Fruit fly (Drosophila melanogaster) whole organism, wandering third instar larva: ENCODE data around the gene CG14443.
A peak's percentile ranks its signal among the peaks of the same experiment; 100 is the strongest.

Experiments
- Abd-B ChIP-seq: fragments of >200 bp; optimal IDR thresholded peaks from 2 replicates; lab custom pipeline; 2017; ENCODE audit warnings: missing biosample characterization, missing genetic modification characterization
- CG32264 ChIP-seq: fragments of 200-800 bp; sonication (Bioruptor generic); optimal IDR thresholded peaks from 2 replicates; lab custom pipeline; 2016; ENCODE audit warnings: missing biosample characterization, missing genetic modification characterization
- Dfd ChIP-seq: fragments of >200 bp; optimal IDR thresholded peaks from 2 replicates; lab custom pipeline; 2017; ENCODE audit warnings: missing biosample characterization, missing genetic modification characterization
- Dif ChIP-seq: fragments of 200-275, 200-300 bp; sonication (Bioruptor generic); optimal IDR thresholded peaks from 2 replicates; lab custom pipeline; 2018; ENCODE audit warnings: missing biosample characterization, missing genetic modification characterization; ENCODE audit not compliant: partially characterized antibody
- HLH106 ChIP-seq: fragments of 200-800 bp; optimal IDR thresholded peaks from 3 replicates; lab custom pipeline; 2019; ENCODE audit warnings: missing biosample characterization, mild to moderate bottlenecking, missing genetic modification characterization, moderate library complexity
- Hnf4 ChIP-seq: fragments of 200-800 bp; sonication (Bioruptor generic); optimal IDR thresholded peaks from 2 replicates; lab custom pipeline; 2016; ENCODE audit warnings: missing biosample characterization, mild to moderate bottlenecking, missing genetic modification characterization
- Hr78 ChIP-seq: fragments of >200 bp; optimal IDR thresholded peaks from 2 replicates; lab custom pipeline; 2017; ENCODE audit warnings: missing biosample characterization, missing genetic modification characterization
- Hr83 ChIP-seq: fragments of 200-300 bp; sonication (Bioruptor generic); optimal IDR thresholded peaks from 2 replicates; lab custom pipeline; 2016; ENCODE audit warnings: missing biosample characterization, mild to moderate bottlenecking, missing genetic modification characterization, moderate library complexity; ENCODE audit not compliant: poor library complexity, severe bottlenecking
- Jra ChIP-seq: sonication (Bioruptor generic); optimal IDR thresholded peaks from 2 replicates; lab custom pipeline; 2016; ENCODE audit warnings: missing biosample characterization, missing genetic modification characterization
- Myc ChIP-seq: fragments of >200 bp; optimal IDR thresholded peaks from 2 replicates; lab custom pipeline; 2017
- N ChIP-seq: fragments of >200 bp; optimal IDR thresholded peaks from 2 replicates; lab custom pipeline; 2018; ENCODE audit warnings: missing biosample characterization, missing external identifiers, missing genetic modification characterization
- OdsH ChIP-seq: fragments of 200-800 bp; sonication (Bioruptor generic); optimal IDR thresholded peaks from 2 replicates; lab custom pipeline; 2016; ENCODE audit warnings: missing biosample characterization, mild to moderate bottlenecking, missing genetic modification characterization
- Rel ChIP-seq, 2 experiments: fragments of 200-800 bp; sonication (Bioruptor generic) in 1 of 2; optimal IDR thresholded peaks; 2 replicates in 1 of 2; 3 replicates in 1 of 2; lab custom pipeline; 2016 to 2019; ENCODE audit warnings: mild to moderate bottlenecking in 2 of 2, missing biosample characterization in 2 of 2, missing genetic modification characterization in 2 of 2, moderate library complexity in 1 of 2
- Sp1 ChIP-seq: fragments of 200-800 bp; sonication (Bioruptor generic); optimal IDR thresholded peaks from 3 replicates; lab custom pipeline; 2019; ENCODE audit warnings: missing biosample characterization, mild to moderate bottlenecking, missing genetic modification characterization, moderate library complexity
- Vsx2 ChIP-seq: fragments of 200-300, 225-300 bp; sonication (Bioruptor generic); optimal IDR thresholded peaks from 2 replicates; lab custom pipeline; 2018; ENCODE audit warnings: missing biosample characterization, missing genetic modification characterization; ENCODE audit not compliant: partially characterized antibody
- br ChIP-seq: fragments of 200-800 bp; sonication (Bioruptor generic); optimal IDR thresholded peaks from 2 replicates; lab custom pipeline; 2016; ENCODE audit warnings: missing biosample characterization, missing genetic modification characterization
- dl ChIP-seq, 2 experiments: fragments of 175-275, 200-275 bp in 1 of 2; fragments of 200-275 bp in 1 of 2; sonication (Bioruptor generic); optimal IDR thresholded peaks; lab custom pipeline; 2018; ENCODE audit warnings: mild to moderate bottlenecking in 2 of 2, missing biosample characterization in 2 of 2, missing genetic modification characterization in 2 of 2, moderate library complexity in 2 of 2; ENCODE audit not compliant: partially characterized antibody in 2 of 2, insufficient read depth in 1 of 2
- dmrt93B ChIP-seq: fragments of 200-800 bp; sonication (Bioruptor generic); optimal IDR thresholded peaks from 2 replicates; lab custom pipeline; 2018; ENCODE audit warnings: missing biosample characterization, mild to moderate bottlenecking, missing genetic modification characterization
- dsf ChIP-seq: sonication (Bioruptor generic); optimal IDR thresholded peaks from 2 replicates; lab custom pipeline; 2016; ENCODE audit warnings: missing biosample characterization, missing genetic modification characterization, borderline replicate concordance
- ey ChIP-seq: fragments of 200-800 bp; sonication (Bioruptor generic); optimal IDR thresholded peaks from 2 replicates; lab custom pipeline; 2016; ENCODE audit warnings: missing biosample characterization, missing genetic modification characterization
- foxo ChIP-seq, 2 experiments: fragments of 200-800 bp; sonication (Bioruptor generic); optimal IDR thresholded peaks; 2 replicates in 1 of 2; 3 replicates in 1 of 2; lab custom pipeline; 2016 to 2017; ENCODE audit warnings: missing biosample characterization in 2 of 2, missing genetic modification characterization in 2 of 2
- fru ChIP-seq: fragments of 200-800 bp; sonication (Bioruptor generic); optimal IDR thresholded peaks from 3 replicates; lab custom pipeline; 2016; ENCODE audit warnings: missing biosample characterization, mild to moderate bottlenecking, missing genetic modification characterization
- h ChIP-seq: fragments of 200-800 bp; sonication (Bioruptor generic); optimal IDR thresholded peaks from 3 replicates; lab custom pipeline; 2016; ENCODE audit warnings: missing biosample characterization, mild to moderate bottlenecking, missing genetic modification characterization
- jim ChIP-seq: fragments of 175-275, 200-325 bp; sonication (Bioruptor generic); optimal IDR thresholded peaks from 2 replicates; lab custom pipeline; 2016; ENCODE audit warnings: missing biosample characterization, mild to moderate bottlenecking, missing genetic modification characterization
- lola ChIP-seq: fragments of >200 bp; optimal IDR thresholded peaks from 2 replicates; lab custom pipeline; 2017; ENCODE audit warnings: missing biosample characterization, missing genetic modification characterization
- psq ChIP-seq: fragments of 200-800 bp; sonication (Bioruptor generic); optimal IDR thresholded peaks from 3 replicates; lab custom pipeline; 2017; ENCODE audit warnings: missing biosample characterization, mild to moderate bottlenecking, missing genetic modification characterization, moderate library complexity
- rgr ChIP-seq: fragments of 200-800 bp; sonication (Bioruptor generic); optimal IDR thresholded peaks from 3 replicates; lab custom pipeline; 2016; ENCODE audit warnings: missing biosample characterization, mild to moderate bottlenecking, missing genetic modification characterization
- sv ChIP-seq: fragments of 200-800 bp; sonication (Bioruptor generic); optimal IDR thresholded peaks from 3 replicates; lab custom pipeline; 2016; ENCODE audit warnings: missing biosample characterization, missing genetic modification characterization
- tai ChIP-seq: sonication (Bioruptor generic); optimal IDR thresholded peaks from 2 replicates; lab custom pipeline; 2016; ENCODE audit warnings: missing biosample characterization, missing genetic modification characterization
- usp ChIP-seq: fragments of >200 bp; optimal IDR thresholded peaks from 2 replicates; lab custom pipeline; 2017; ENCODE audit warnings: missing biosample characterization, missing genetic modification characterization

CG14443 gene

DNA sequence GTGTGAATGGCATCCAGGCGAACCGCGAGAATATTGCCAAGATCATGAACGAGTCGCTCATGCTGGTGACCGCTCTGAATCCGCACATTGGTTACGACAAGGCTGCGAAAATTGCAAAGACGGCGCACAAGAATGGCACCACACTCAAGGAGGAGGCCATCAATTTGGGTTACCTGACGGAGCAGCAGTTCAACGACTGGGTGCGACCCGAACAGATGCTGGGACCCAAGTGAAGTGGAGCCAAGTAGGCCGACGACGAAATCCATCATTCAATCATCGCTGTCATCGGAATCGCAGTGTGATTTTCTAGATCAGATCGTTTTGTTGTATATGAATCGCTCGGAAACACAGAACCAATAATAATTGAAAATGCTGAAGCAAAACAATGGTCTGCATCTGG is 47.7 kb downstream of the CG14443 start, which contains the start of gene Fum2:
Fum2 (plus strand) TSS at position 301 of the 400 bp plus-strand sequence.
- TF ChIP-seq CG32264, result no peak
- no peak for TF ChIP-seq foxo (GFP tag; optimal IDR thresholded peaks at IDR 0.05; lab: Kevin White, UChicago)
- TF ChIP-seq br, result no peak
- TF ChIP-seq rgr (GFP tag; lab: Kevin White, UChicago), result no peak
- no peak for TF ChIP-seq Hnf4 (GFP tag; lab: Kevin White, UChicago)
- no peak for TF ChIP-seq Sp1 (GFP tag; lab: Kevin White, UChicago)
- no peak for TF ChIP-seq psq
- TF ChIP-seq Rel (GFP tag; optimal IDR thresholded peaks at IDR 0.05; lab: Kevin White, UChicago), result no peak
- no peak for TF ChIP-seq Rel (tag; optimal IDR thresholded peaks at IDR 0.05; lab: Kevin White, UChicago)
- TF ChIP-seq ey (GFP tag; lab: Kevin White, UChicago), result no peak
- TF ChIP-seq fru (GFP tag; lab: Kevin White, UChicago), result no peak
- no peak for TF ChIP-seq Jra (GFP tag; lab: Kevin White, UChicago)
- no peak for TF ChIP-seq tai (GFP tag; lab: Kevin White, UChicago)
- TF ChIP-seq Hr78 (GFP tag; lab: Kevin White, UChicago), result no peak
- no peak for TF ChIP-seq dl (GFP tag; optimal IDR thresholded peaks at IDR 0.05; lab: Kevin White, UChicago; ENCODE audit: insufficient read depth in 1 of 2, partially characterized antibody in 2 of 2)
- no peak for TF ChIP-seq sv (GFP tag; lab: Kevin White, UChicago)
- TF ChIP-seq OdsH (GFP tag; lab: Kevin White, UChicago), result no peak
- no peak for TF ChIP-seq lola (GFP tag; lab: Kevin White, UChicago)

DNA sequence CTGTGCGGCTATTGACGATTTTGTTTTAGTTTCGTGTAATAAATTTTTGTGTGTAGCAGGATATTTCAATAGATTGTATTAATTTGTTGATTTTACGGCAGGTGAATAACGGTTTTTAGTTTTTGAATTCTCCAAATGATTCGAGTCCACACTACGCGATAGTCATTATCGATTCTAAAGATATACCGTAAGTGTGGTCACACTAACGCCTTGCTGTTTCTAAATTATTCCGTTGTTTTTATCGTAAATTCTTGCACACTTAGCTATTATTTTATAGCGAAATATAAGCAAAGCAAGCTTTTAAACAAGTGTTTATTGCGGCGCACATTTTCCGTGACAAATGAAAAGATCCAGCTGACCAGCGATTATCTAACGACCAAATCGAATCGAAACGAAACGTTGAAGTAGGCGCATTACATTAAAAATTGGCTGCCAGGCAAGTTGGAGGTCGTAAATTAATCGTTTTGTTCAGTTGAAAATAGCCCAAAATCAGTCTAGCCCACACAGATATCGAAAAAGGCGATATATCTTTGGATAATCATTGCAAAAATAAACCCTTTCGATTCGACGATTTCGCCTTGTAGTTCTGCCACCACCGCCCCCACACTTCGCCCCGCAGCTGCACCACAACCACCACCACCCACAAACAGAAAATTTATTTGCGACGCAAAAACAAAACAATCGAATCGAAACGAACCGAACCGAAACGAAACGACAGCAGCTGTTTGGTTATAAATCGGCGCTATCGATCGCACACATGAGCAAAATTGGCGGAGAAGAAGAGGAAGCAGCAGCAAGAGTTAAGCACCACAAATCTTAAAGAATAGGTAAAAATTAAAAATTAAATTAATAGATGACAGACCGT is 50.1 kb downstream of the CG14443 start, which contains the start of gene Pink1:
Pink1 (plus strand) TSS at position 164 of the 865 bp plus-strand sequence.
- TF ChIP-seq lola (GFP tag; lab: Kevin White, UChicago) (no peak), dl (GFP tag; optimal IDR thresholded peaks at IDR 0.05; lab: Kevin White, UChicago; ENCODE audit: insufficient read depth in 1 of 2, partially characterized antibody in 2 of 2) (no peak), Vsx2 (GFP tag; lab: Kevin White, UChicago) (no peak), dsf (GFP tag; lab: Kevin White, UChicago) (no peak), br (no peak), Sp1 (GFP tag; lab: Kevin White, UChicago) (peak; percentile 4), N (GFP tag; lab: Kevin White, UChicago) (no peak), HLH106 (tag; lab: Kevin White, UChicago) (no peak), Myc (lab: Kevin White, UChicago) (peak; percentile 17), Hr78 (GFP tag; lab: Kevin White, UChicago) (no peak), usp (GFP tag; lab: Kevin White, UChicago) (no peak), Rel (GFP tag; optimal IDR thresholded peaks at IDR 0.05; lab: Kevin White, UChicago) (no peak), Rel (tag; optimal IDR thresholded peaks at IDR 0.05; lab: Kevin White, UChicago) (peak; percentile 19), dmrt93B (no peak), h (GFP tag; lab: Kevin White, UChicago) (no peak), Dif (GFP tag; lab: Kevin White, UChicago) (no peak), jim (GFP tag; lab: Kevin White, UChicago) (no peak), tai (GFP tag; lab: Kevin White, UChicago) (no peak), Hr83 (no peak), OdsH (GFP tag; lab: Kevin White, UChicago) (no peak), Dfd (GFP tag; lab: Kevin White, UChicago) (no peak), Hnf4 (GFP tag; lab: Kevin White, UChicago) (no peak), Abd-B (GFP tag; lab: Kevin White, UChicago) (no peak)
